Worm (Caenorhabditis elegans) whole organism, L3 larva: Measurements from ENCODE around the gene ceph-41.

Experiments
- skn-1 ChIP-seq: fragments of 150-350 bp; optimal IDR thresholded peaks from 2 replicates; lab custom pipeline; 2014; ENCODE audit warnings: missing biosample characterization, missing genetic modification characterization
- unc-39 ChIP-seq: sonication (generic microtip); optimal IDR thresholded peaks from 4 replicates; lab custom pipeline; 2017; ENCODE audit warnings: missing biosample characterization, missing genetic modification characterization
- unc-62 ChIP-seq: fragments of 150-350 bp; sonication (generic microtip); optimal IDR thresholded peaks from 4 replicates; lab custom pipeline; 2014; ENCODE audit warnings: missing biosample characterization, missing genetic modification reagents, missing genetic modification characterization

ce11 chrIV:8152688-8153087, 25.7 kb downstream of the ceph-41 start:
- TF ChIP-seq unc-62 (GFP tag; lab: Kevin White, UChicago) (no peak), skn-1 (no peak), unc-39 (tag; lab: Kevin White, UChicago) (no peak)
